Worm (Caenorhabditis elegans) whole organism, L4 larva: ENCODE measurements around the gene ech-3.
"Not testable (repeated sequence)": the region's sequence is repeated elsewhere in the genome, so short reads cannot be mapped to it uniquely, and the experiment has no call there.

Experiments
- nhr-10 ChIP-seq: fragments of 150-350 bp; optimal IDR thresholded peaks from 2 replicates; lab custom pipeline; 2014; ENCODE audit warnings: missing biosample characterization, missing genetic modification characterization
- ztf-11 ChIP-seq: fragments of 150-350 bp; optimal IDR thresholded peaks from 2 replicates; lab custom pipeline; 2014; ENCODE audit warnings: missing biosample characterization, missing genetic modification characterization

ce11 chrV:8057771-8058170 lies 35.8 kb downstream of the ech-3 start:
- not testable (repeated sequence) for TF ChIP-seq nhr-10; ztf-11 (tag; lab: Kevin White, UChicago)
